Fruit fly (Drosophila melanogaster) whole organism, wandering third instar larva: Measurements from ENCODE around the gene ifc.

Source experiments
- Abd-B ChIP-seq: fragments of >200 bp; optimal IDR thresholded peaks from 2 replicates; lab custom pipeline; 2017; ENCODE audit warnings: missing biosample characterization, missing genetic modification characterization
- CG32264 ChIP-seq: fragments of 200-800 bp; sonication (Bioruptor generic); optimal IDR thresholded peaks from 2 replicates; lab custom pipeline; 2016; ENCODE audit warnings: missing biosample characterization, missing genetic modification characterization
- CG9705 ChIP-seq: fragments of 200-800 bp; sonication (Bioruptor generic); optimal IDR thresholded peaks from 2 replicates; lab custom pipeline; 2018; ENCODE audit warnings: missing biosample characterization, mild to moderate bottlenecking, missing genetic modification characterization
- Dif ChIP-seq: fragments of 200-275, 200-300 bp; sonication (Bioruptor generic); optimal IDR thresholded peaks from 2 replicates; lab custom pipeline; 2018; ENCODE audit warnings: missing biosample characterization, missing genetic modification characterization; ENCODE audit not compliant: partially characterized antibody
- GATAd ChIP-seq: sonication (Bioruptor generic); optimal IDR thresholded peaks from 2 replicates; lab custom pipeline; 2016; ENCODE audit warnings: missing biosample characterization, missing genetic modification characterization
- Hnf4 ChIP-seq: fragments of 200-800 bp; sonication (Bioruptor generic); optimal IDR thresholded peaks from 2 replicates; lab custom pipeline; 2016; ENCODE audit warnings: missing biosample characterization, mild to moderate bottlenecking, missing genetic modification characterization
- Hr78 ChIP-seq: fragments of >200 bp; optimal IDR thresholded peaks from 2 replicates; lab custom pipeline; 2017; ENCODE audit warnings: missing biosample characterization, missing genetic modification characterization
- Hr83 ChIP-seq: fragments of 200-300 bp; sonication (Bioruptor generic); optimal IDR thresholded peaks from 2 replicates; lab custom pipeline; 2016; ENCODE audit warnings: missing biosample characterization, mild to moderate bottlenecking, missing genetic modification characterization, moderate library complexity; ENCODE audit not compliant: poor library complexity, severe bottlenecking
- Jra ChIP-seq: sonication (Bioruptor generic); optimal IDR thresholded peaks from 2 replicates; lab custom pipeline; 2016; ENCODE audit warnings: missing biosample characterization, missing genetic modification characterization
- Mio ChIP-seq: sonication (Bioruptor generic); optimal IDR thresholded peaks from 2 replicates; lab custom pipeline; 2016; ENCODE audit warnings: missing biosample characterization, missing genetic modification characterization
- Myc ChIP-seq: fragments of >200 bp; optimal IDR thresholded peaks from 2 replicates; lab custom pipeline; 2017
- N ChIP-seq: fragments of >200 bp; optimal IDR thresholded peaks from 2 replicates; lab custom pipeline; 2018; ENCODE audit warnings: missing biosample characterization, missing external identifiers, missing genetic modification characterization
- OdsH ChIP-seq: fragments of 200-800 bp; sonication (Bioruptor generic); optimal IDR thresholded peaks from 2 replicates; lab custom pipeline; 2016; ENCODE audit warnings: missing biosample characterization, mild to moderate bottlenecking, missing genetic modification characterization
- Rel ChIP-seq, 2 experiments: fragments of 200-800 bp; sonication (Bioruptor generic) in 1 of 2; optimal IDR thresholded peaks; 2 replicates in 1 of 2; 3 replicates in 1 of 2; lab custom pipeline; 2016 to 2019; ENCODE audit warnings: mild to moderate bottlenecking in 2 of 2, missing biosample characterization in 2 of 2, missing genetic modification characterization in 2 of 2, moderate library complexity in 1 of 2
- Sp1 ChIP-seq: fragments of 200-800 bp; sonication (Bioruptor generic); optimal IDR thresholded peaks from 3 replicates; lab custom pipeline; 2019; ENCODE audit warnings: missing biosample characterization, mild to moderate bottlenecking, missing genetic modification characterization, moderate library complexity
- Vsx2 ChIP-seq: fragments of 200-300, 225-300 bp; sonication (Bioruptor generic); optimal IDR thresholded peaks from 2 replicates; lab custom pipeline; 2018; ENCODE audit warnings: missing biosample characterization, missing genetic modification characterization; ENCODE audit not compliant: partially characterized antibody
- dl ChIP-seq, 2 experiments: fragments of 175-275, 200-275 bp in 1 of 2; fragments of 200-275 bp in 1 of 2; sonication (Bioruptor generic); optimal IDR thresholded peaks; lab custom pipeline; 2018; ENCODE audit warnings: mild to moderate bottlenecking in 2 of 2, missing biosample characterization in 2 of 2, missing genetic modification characterization in 2 of 2, moderate library complexity in 2 of 2; ENCODE audit not compliant: partially characterized antibody in 2 of 2, insufficient read depth in 1 of 2
- dsf ChIP-seq: sonication (Bioruptor generic); optimal IDR thresholded peaks from 2 replicates; lab custom pipeline; 2016; ENCODE audit warnings: missing biosample characterization, missing genetic modification characterization, borderline replicate concordance
- ey ChIP-seq: fragments of 200-800 bp; sonication (Bioruptor generic); optimal IDR thresholded peaks from 2 replicates; lab custom pipeline; 2016; ENCODE audit warnings: missing biosample characterization, missing genetic modification characterization
- foxo ChIP-seq, 2 experiments: fragments of 200-800 bp; sonication (Bioruptor generic); optimal IDR thresholded peaks; 2 replicates in 1 of 2; 3 replicates in 1 of 2; lab custom pipeline; 2016 to 2017; ENCODE audit warnings: missing biosample characterization in 2 of 2, missing genetic modification characterization in 2 of 2
- h ChIP-seq: fragments of 200-800 bp; sonication (Bioruptor generic); optimal IDR thresholded peaks from 3 replicates; lab custom pipeline; 2016; ENCODE audit warnings: missing biosample characterization, mild to moderate bottlenecking, missing genetic modification characterization
- jim ChIP-seq: fragments of 175-275, 200-325 bp; sonication (Bioruptor generic); optimal IDR thresholded peaks from 2 replicates; lab custom pipeline; 2016; ENCODE audit warnings: missing biosample characterization, mild to moderate bottlenecking, missing genetic modification characterization
- lola ChIP-seq: fragments of >200 bp; optimal IDR thresholded peaks from 2 replicates; lab custom pipeline; 2017; ENCODE audit warnings: missing biosample characterization, missing genetic modification characterization
- pan ChIP-seq: fragments of >200 bp; optimal IDR thresholded peaks from 2 replicates; lab custom pipeline; 2017
- psq ChIP-seq: fragments of 200-800 bp; sonication (Bioruptor generic); optimal IDR thresholded peaks from 3 replicates; lab custom pipeline; 2017; ENCODE audit warnings: missing biosample characterization, mild to moderate bottlenecking, missing genetic modification characterization, moderate library complexity
- rgr ChIP-seq: fragments of 200-800 bp; sonication (Bioruptor generic); optimal IDR thresholded peaks from 3 replicates; lab custom pipeline; 2016; ENCODE audit warnings: missing biosample characterization, mild to moderate bottlenecking, missing genetic modification characterization
- tai ChIP-seq: sonication (Bioruptor generic); optimal IDR thresholded peaks from 2 replicates; lab custom pipeline; 2016; ENCODE audit warnings: missing biosample characterization, missing genetic modification characterization
- woc ChIP-seq: sonication (Bioruptor generic); optimal IDR thresholded peaks from 2 replicates; lab custom pipeline; 2016; ENCODE audit warnings: missing biosample characterization, mild to moderate bottlenecking, missing genetic modification characterization

The ifc gene

dm6 chr2L:5943229-5944078 lies 42.7 kb upstream of the ifc start, which contains the start of the genes Sfp26Ad and Gpdh1 (continued):
- TF ChIP-seq Rel (GFP tag; optimal IDR thresholded peaks at IDR 0.05; lab: Kevin White, UChicago) (no peak), Rel (tag; optimal IDR thresholded peaks at IDR 0.05; lab: Kevin White, UChicago) (peak; percentile 46)

dm6 chr2L:5944305-5945282 lies 41.6 kb upstream of the ifc start:
- TF ChIP-seq N (GFP tag; lab: Kevin White, UChicago) (no peak), Hr78 (GFP tag; lab: Kevin White, UChicago) (no peak), Vsx2 (GFP tag; lab: Kevin White, UChicago) (peak; percentile 42), Rel (GFP tag; optimal IDR thresholded peaks at IDR 0.05; lab: Kevin White, UChicago) (no peak), Rel (tag; optimal IDR thresholded peaks at IDR 0.05; lab: Kevin White, UChicago) (peak; percentile 80), woc (GFP tag; lab: Kevin White, UChicago) (no peak), pan (lab: Kevin White, UChicago) (no peak), Hr83 (GFP tag; lab: Kevin White, UChicago) (peak; percentile 30), dl (GFP tag; optimal IDR thresholded peaks at IDR 0.05; lab: Kevin White, UChicago; ENCODE audit: insufficient read depth in 1 of 2, partially characterized antibody in 2 of 2) (peak; percentile 73 to 84), Dif (GFP tag; lab: Kevin White, UChicago) (peak; percentile 75), h (GFP tag; lab: Kevin White, UChicago) (peak; percentile 72), GATAd (GFP tag; lab: Kevin White, UChicago) (no peak), OdsH (GFP tag; lab: Kevin White, UChicago) (no peak)

dm6 chr2L:5945651-5946547 lies 40.2 kb upstream of the ifc start:
- TF ChIP-seq Dif (GFP tag; lab: Kevin White, UChicago) (no peak), Abd-B (GFP tag; lab: Kevin White, UChicago) (no peak), Hr78 (GFP tag; lab: Kevin White, UChicago) (no peak), Myc (lab: Kevin White, UChicago) (no peak), Jra (GFP tag; lab: Kevin White, UChicago) (no peak), Hnf4 (no peak), ey (no peak), psq (GFP tag; lab: Kevin White, UChicago) (no peak), CG32264 (GFP tag; lab: Kevin White, UChicago) (no peak), dl (GFP tag; optimal IDR thresholded peaks at IDR 0.05; lab: Kevin White, UChicago; ENCODE audit: insufficient read depth in 1 of 2, partially characterized antibody in 2 of 2) (no peak), dsf (no peak), GATAd (GFP tag; lab: Kevin White, UChicago) (no peak), foxo (GFP tag; optimal IDR thresholded peaks at IDR 0.05; lab: Kevin White, UChicago) (no peak), jim (GFP tag; lab: Kevin White, UChicago) (no peak), Mio (GFP tag; lab: Kevin White, UChicago) (no peak), CG9705 (GFP tag; lab: Kevin White, UChicago) (no peak)

- TF ChIP-seq Myc (lab: Kevin White, UChicago), result no peak
- no peak for TF ChIP-seq pan (lab: Kevin White, UChicago)
- TF ChIP-seq woc (GFP tag; lab: Kevin White, UChicago), result no peak
- no peak for TF ChIP-seq N (GFP tag; lab: Kevin White, UChicago)
- TF ChIP-seq CG32264 (GFP tag; lab: Kevin White, UChicago), result no peak
- no peak for TF ChIP-seq Mio (GFP tag; lab: Kevin White, UChicago)
- TF ChIP-seq lola (GFP tag; lab: Kevin White, UChicago), result no peak
- TF ChIP-seq tai (GFP tag; lab: Kevin White, UChicago), result no peak
- no peak for TF ChIP-seq Dif (GFP tag; lab: Kevin White, UChicago)
- no peak for TF ChIP-seq Vsx2 (GFP tag; lab: Kevin White, UChicago)
- no peak for TF ChIP-seq CG9705 (GFP tag; lab: Kevin White, UChicago)
- TF ChIP-seq Abd-B (GFP tag; lab: Kevin White, UChicago), result no peak
- TF ChIP-seq Hr78 (GFP tag; lab: Kevin White, UChicago), result no peak
- no peak for TF ChIP-seq rgr (GFP tag; lab: Kevin White, UChicago)
- no peak for TF ChIP-seq psq (GFP tag; lab: Kevin White, UChicago)
- TF ChIP-seq Sp1 (GFP tag; lab: Kevin White, UChicago), result no peak
These were observed 39.4 kb upstream of the ifc start for dm6 chr2L:5946728-5947127.
